Worm (Caenorhabditis elegans): ENCODE measurements around the gene H04M03.3.

Gene H04M03.3

ce11 chrIV:5937106-5937505 is 45.7 kb downstream of the H04M03.3 start:
- no peak for TF ChIP-seq jun-1 (tag; optimal IDR thresholded peaks at IDR 0.05)
- no peak for TF ChIP-seq zip-4 (GFP tag; optimal IDR thresholded peaks at IDR 0.05)
- TF ChIP-seq nhr-47 (tag; optimal IDR thresholded peaks at IDR 0.05), result no peak
- TF ChIP-seq efl-3 (GFP tag; optimal IDR thresholded peaks at IDR 0.05), result no peak
- TF ChIP-seq xbp-1 (tag; optimal IDR thresholded peaks at IDR 0.05), result no peak
- no peak for TF ChIP-seq hpl-2 (GFP tag; optimal IDR thresholded peaks at IDR 0.05)
- TF ChIP-seq blmp-1 (tag; optimal IDR thresholded peaks at IDR 0.05), result no peak
- TF ChIP-seq ceh-82 (tag; optimal IDR thresholded peaks at IDR 0.05), result no peak
- no peak for TF ChIP-seq unc-98 (GFP tag; IDR thresholded peaks at IDR 0.05)
- TF ChIP-seq lir-3 (tag; optimal IDR thresholded peaks at IDR 0.05; ENCODE audit: poor library complexity), result no peak
- TF ChIP-seq tbx-2 (tag; optimal IDR thresholded peaks at IDR 0.05), result no peak

DNA sequence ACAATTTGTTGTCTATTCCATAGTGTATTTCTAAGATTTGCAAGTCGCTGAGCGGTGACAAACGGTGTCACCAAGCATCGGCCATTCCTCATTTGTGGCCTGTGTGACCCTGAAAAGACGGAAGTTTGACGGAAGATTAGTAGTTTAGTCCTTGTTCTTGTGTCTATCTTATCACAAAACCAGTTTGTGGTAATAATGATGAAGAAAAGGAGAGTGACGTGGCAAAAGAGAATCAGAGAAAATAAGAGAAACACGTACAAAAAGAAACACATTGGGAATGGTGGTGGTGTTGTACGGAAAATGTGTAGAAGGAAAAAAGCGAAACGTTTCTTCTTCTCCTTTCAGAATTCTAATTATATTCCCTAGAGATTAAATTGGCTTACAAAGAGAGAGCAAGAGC is 47.8 kb downstream of the H04M03.3 start, which contains the start of gene mcu-1:
TSS of gene mcu-1 (minus strand) at position 109 of the 400 bp plus-strand sequence.
- TF ChIP-seq zip-4 (GFP tag; optimal IDR thresholded peaks at IDR 0.05), result no peak
- TF ChIP-seq nhr-20 (tag; optimal IDR thresholded peaks at IDR 0.05), result peak; percentile 56
- TF ChIP-seq efl-1 (optimal IDR thresholded peaks at IDR 0.05), result no peak
- peak in 1 of 2 experiments; percentile 92 for TF ChIP-seq efl-1 (GFP tag; optimal IDR thresholded peaks at IDR 0.05 in 1 of 2)
- TF ChIP-seq lin-14 (GFP tag; optimal IDR thresholded peaks at IDR 0.05), result peak; percentile 86
- TF ChIP-seq nhr-71 (tag; optimal IDR thresholded peaks at IDR 0.05), result peak; percentile 64
- no peak for TF ChIP-seq nhr-84 (tag; optimal IDR thresholded peaks at IDR 0.05)
- TF ChIP-seq C04F5.9 (tag; optimal IDR thresholded peaks at IDR 0.05), result no peak
- TF ChIP-seq lsy-2 (tag; optimal IDR thresholded peaks at IDR 0.05), result peak in 1 of 2 experiments; percentile 48
- TF ChIP-seq dpl-1 (GFP tag; optimal IDR thresholded peaks at IDR 0.05), result peak in 1 of 3 experiments; percentile 3
- TF ChIP-seq rnt-1 (tag; optimal IDR thresholded peaks at IDR 0.05), result peak; percentile 15
- no peak for TF ChIP-seq pax-3 (tag; optimal IDR thresholded peaks at IDR 0.05)
- TF ChIP-seq snu-23 (GFP tag; optimal IDR thresholded peaks at IDR 0.05), result peak; percentile 57
- peak in 1 of 2 experiments; percentile 68 for TF ChIP-seq lin-35 (GFP tag; optimal IDR thresholded peaks at IDR 0.05)
- no peak for TF ChIP-seq ceh-82 (tag; optimal IDR thresholded peaks at IDR 0.05)
- TF ChIP-seq nhr-47 (tag; optimal IDR thresholded peaks at IDR 0.05), result peak; percentile 7
- no peak for TF ChIP-seq swsn-7 (tag; optimal IDR thresholded peaks at IDR 0.05)
- peak; percentile 92 for TF ChIP-seq grh-1 (GFP tag; IDR thresholded peaks at IDR 0.05)
- no peak for TF ChIP-seq nhr-12 (tag; optimal IDR thresholded peaks at IDR 0.05)
- no peak for TF ChIP-seq C34B4.2 (tag; optimal IDR thresholded peaks at IDR 0.05)
- TF ChIP-seq elt-3 (tag; optimal IDR thresholded peaks at IDR 0.05), result peak in 5 of 6 experiments; percentile 80 to 93 (median 89)
- TF ChIP-seq pag-3 (tag; optimal IDR thresholded peaks at IDR 0.05; ENCODE audit: borderline replicate concordance, insufficient read depth), result peak; percentile 60
- TF ChIP-seq elt-2 (tag; optimal IDR thresholded peaks at IDR 0.05), result no peak
- TF ChIP-seq tbx-2 (tag; optimal IDR thresholded peaks at IDR 0.05), result peak; percentile 57
- no peak for TF ChIP-seq ama-1 (optimal IDR thresholded peaks at IDR 0.05)
- no peak for TF ChIP-seq pqm-1 (tag; optimal IDR thresholded peaks at IDR 0.05)
- no peak for TF ChIP-seq lin-39 (tag; optimal IDR thresholded peaks at IDR 0.05)
- TF ChIP-seq nhr-90 (tag; optimal IDR thresholded peaks at IDR 0.05; ENCODE audit: poor library complexity), result peak; percentile 34
- TF ChIP-seq nhr-85 (tag), result peak; percentile 97
- peak; percentile 17; the same call in 1 of the 2 replicates for TF ChIP-seq nhr-19 (GFP tag; conservative IDR thresholded peaks at IDR 0.05)
- TF ChIP-seq Y116A8C.19 (tag; optimal IDR thresholded peaks at IDR 0.05; ENCODE audit: borderline replicate concordance), result no peak
- peak; percentile 95 for TF ChIP-seq blmp-1 (tag; optimal IDR thresholded peaks at IDR 0.05)
- TF ChIP-seq C16A3.4 (tag; optimal IDR thresholded peaks at IDR 0.05), result peak; percentile 16

DNA sequence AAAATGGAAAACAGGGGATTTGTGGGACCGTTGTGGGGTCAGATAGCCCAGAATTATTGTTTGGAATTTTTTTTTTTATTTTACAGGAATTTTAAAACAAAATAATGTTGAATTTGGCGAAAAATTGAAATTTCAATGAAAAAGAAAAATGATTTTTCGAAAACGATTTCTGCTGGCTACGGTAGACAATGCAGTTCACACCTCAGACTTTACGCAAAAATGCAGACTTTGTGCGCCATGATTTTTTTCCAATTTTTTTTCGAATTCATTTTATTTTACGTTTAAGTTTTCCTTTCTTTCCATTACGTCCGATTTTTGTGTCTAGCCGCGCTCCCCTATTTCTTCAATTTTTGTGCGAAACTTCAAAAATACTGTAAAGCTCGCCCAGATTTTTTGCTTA is 48.5 kb downstream of the H04M03.3 start:
- TF ChIP-seq lsy-2 (tag; optimal IDR thresholded peaks at IDR 0.05) (peak in 1 of 2 experiments; percentile 72), jun-1 (tag; optimal IDR thresholded peaks at IDR 0.05) (no peak)

Data from whole organism, L1 larva.